Worm (Caenorhabditis elegans) whole organism, young adult: ENCODE data around the gene eif-3.F.

Experiments
- B0336.3 ChIP-seq: fragments of 200-800 bp; sonication (Bioruptor generic); IDR thresholded peaks from 2 replicates; pipeline ENCODE4 v1.3.6; 2022; ENCODE audit warnings: missing genetic modification characterization, missing compliant biosample characterization
- C06A6.2 ChIP-seq: fragments of 200-800 bp; sonication (Bioruptor generic); conservative IDR thresholded peaks from 2 replicates; pipeline ENCODE4 v1.3.6; 2022; ENCODE audit warnings: missing genetic modification characterization, missing compliant biosample characterization
- D2030.7 ChIP-seq: fragments of 200-800 bp; sonication (Bioruptor generic); IDR thresholded peaks from 2 replicates; pipeline ENCODE4 v1.3.6; 2022; ENCODE audit warnings: missing genetic modification reagents, missing genetic modification characterization, missing compliant biosample characterization
- F37B4.10 ChIP-seq: fragments of 200-800 bp; sonication (Bioruptor generic); IDR thresholded peaks from 2 replicates; pipeline ENCODE4 v1.3.6; 2022; ENCODE audit warnings: missing genetic modification characterization, missing compliant biosample characterization
- F39B2.1 ChIP-seq: fragments of 200-800 bp; sonication (Bioruptor generic); IDR thresholded peaks from 2 replicates; pipeline ENCODE4 v1.3.6; 2022; ENCODE audit warnings: missing genetic modification reagents, missing genetic modification characterization, missing compliant biosample characterization
- F49E8.2 ChIP-seq: sonication (generic microtip); optimal IDR thresholded peaks from 3 replicates; lab custom pipeline; 2017; ENCODE audit warnings: missing genetic modification characterization, mild to moderate bottlenecking, missing compliant biosample characterization, antibody characterized with exemption, moderate library complexity; ENCODE audit not compliant: insufficient read depth
- F55B11.4 ChIP-seq: sonication (generic microtip); optimal IDR thresholded peaks from 2 replicates; lab custom pipeline; 2016; ENCODE audit warnings: missing compliant biosample characterization, missing genetic modification characterization, borderline replicate concordance; ENCODE audit not compliant: insufficient read depth
- F57A8.1 ChIP-seq: fragments of 200-800 bp; sonication (Bioruptor generic); optimal IDR thresholded peaks from 2 replicates; lab custom pipeline; 2018; ENCODE audit warnings: mild to moderate bottlenecking, missing genetic modification characterization, moderate library complexity, missing compliant biosample characterization
- T26A5.8 ChIP-seq: sonication (generic microtip); optimal IDR thresholded peaks from 2 replicates; lab custom pipeline; 2016; ENCODE audit warnings: missing genetic modification characterization, missing compliant biosample characterization
- Y79H2A.3 ChIP-seq: fragments of 200-800 bp; sonication (Bioruptor generic); conservative IDR thresholded peaks from 2 replicates; pipeline ENCODE4 v1.3.6; 2022; ENCODE audit warnings: missing genetic modification reagents, missing genetic modification characterization, missing compliant biosample characterization
- aptf-2 ChIP-seq: fragments of 200-800 bp; sonication (Bioruptor generic); conservative IDR thresholded peaks from 2 replicates; pipeline ENCODE4 v1.3.6; 2022; ENCODE audit warnings: missing genetic modification reagents, missing genetic modification characterization, missing compliant biosample characterization
- cebp-2 ChIP-seq: fragments of 200-800 bp; sonication (Bioruptor generic); IDR thresholded peaks from 2 replicates; pipeline ENCODE4 v1.3.6; 2022; ENCODE audit warnings: missing genetic modification characterization, missing compliant biosample characterization
- ceh-100 ChIP-seq: fragments of 200-800 bp; sonication (Bioruptor generic); IDR thresholded peaks from 2 replicates; pipeline ENCODE4 v1.3.6; 2022; ENCODE audit warnings: missing genetic modification reagents, missing genetic modification characterization, missing compliant biosample characterization
- ceh-27 ChIP-seq: fragments of 200-800 bp; sonication (Bioruptor generic); optimal IDR thresholded peaks from 2 replicates; lab custom pipeline; 2018; ENCODE audit warnings: mild to moderate bottlenecking, missing genetic modification characterization, moderate library complexity, missing compliant biosample characterization
- ceh-91 ChIP-seq: fragments of 200-800 bp; sonication (Bioruptor generic); IDR thresholded peaks from 2 replicates; pipeline ENCODE4 v1.3.6; 2022; ENCODE audit warnings: missing genetic modification reagents, missing genetic modification characterization, missing compliant biosample characterization
- dox-1 ChIP-seq: fragments of 200-800 bp; sonication (Bioruptor generic); IDR thresholded peaks from 2 replicates; pipeline ENCODE4 v1.3.6; 2022; ENCODE audit warnings: missing genetic modification reagents, missing genetic modification characterization, missing compliant biosample characterization
- dpl-1 ChIP-seq: fragments of 150-350 bp; optimal IDR thresholded peaks from 2 replicates; lab custom pipeline; 2014; ENCODE audit warnings: missing biosample characterization, missing genetic modification reagents, missing genetic modification characterization
- efl-1 ChIP-seq: fragments of 150-350 bp; optimal IDR thresholded peaks from 2 replicates; lab custom pipeline; 2014; ENCODE audit warnings: missing biosample characterization, missing genetic modification reagents, missing genetic modification characterization
- ets-4 ChIP-seq: fragments of 200-800 bp; sonication (Bioruptor generic); optimal IDR thresholded peaks from 2 replicates; lab custom pipeline; 2018; ENCODE audit warnings: mild to moderate bottlenecking, missing genetic modification characterization, missing compliant biosample characterization
- gei-17 ChIP-seq: fragments of 200-800 bp; sonication (Bioruptor generic); optimal IDR thresholded peaks from 2 replicates; lab custom pipeline; 2018; ENCODE audit warnings: mild to moderate bottlenecking, missing genetic modification characterization, missing compliant biosample characterization
- hlh-12 ChIP-seq: sonication (generic microtip); optimal IDR thresholded peaks from 2 replicates; lab custom pipeline; 2016; ENCODE audit warnings: missing genetic modification characterization, missing compliant biosample characterization
- hmg-20 ChIP-seq: fragments of 200-800 bp; sonication (Bioruptor generic); IDR thresholded peaks from 2 replicates; pipeline ENCODE4 v1.3.6; 2022; ENCODE audit warnings: missing genetic modification reagents, missing genetic modification characterization, missing compliant biosample characterization
- lag-1 ChIP-seq: fragments of 200-800 bp; sonication (Bioruptor generic); IDR thresholded peaks from 2 replicates; pipeline ENCODE4 v1.3.6; 2022; ENCODE audit warnings: missing genetic modification reagents, missing genetic modification characterization, missing compliant biosample characterization
- lin-35 ChIP-seq, 3 experiments: fragments of 150-350 bp in 2 of 3; sonication (generic microtip) in 1 of 3; optimal IDR thresholded peaks; 2 replicates each; lab custom pipeline; 2014 to 2018; ENCODE audit warnings: missing biosample characterization in 3 of 3, missing genetic modification characterization in 3 of 3, missing genetic modification reagents in 3 of 3
- lin-40 ChIP-seq: sonication (generic microtip); optimal IDR thresholded peaks from 2 replicates; lab custom pipeline; 2016; ENCODE audit warnings: missing genetic modification characterization, mild to moderate bottlenecking, missing compliant biosample characterization, missing genotype, missing genetic modification reagents
- lin-54 ChIP-seq: fragments of 200-800 bp; sonication (Bioruptor generic); optimal IDR thresholded peaks from 2 replicates; lab custom pipeline; 2018; ENCODE audit warnings: mild to moderate bottlenecking, missing genetic modification characterization, missing compliant biosample characterization
- lsl-1 ChIP-seq: fragments of 200-800 bp; sonication (Bioruptor generic); optimal IDR thresholded peaks from 2 replicates; lab custom pipeline; 2018; ENCODE audit warnings: mild to moderate bottlenecking, missing genetic modification characterization, moderate library complexity, missing compliant biosample characterization
- lsy-27 ChIP-seq: sonication (generic microtip); optimal IDR thresholded peaks from 2 replicates; lab custom pipeline; 2017; ENCODE audit warnings: missing genetic modification characterization, mild to moderate bottlenecking, missing compliant biosample characterization, antibody characterized with exemption, missing genotype, borderline replicate concordance; ENCODE audit not compliant: insufficient read depth
- madf-3 ChIP-seq: fragments of 200-800 bp; sonication (Bioruptor generic); IDR thresholded peaks from 2 replicates; pipeline ENCODE4 v1.3.6; 2022; ENCODE audit warnings: missing genetic modification reagents, missing genetic modification characterization, missing compliant biosample characterization
- madf-6 ChIP-seq: fragments of 200-800 bp; sonication (Bioruptor generic); IDR thresholded peaks from 2 replicates; pipeline ENCODE4 v1.3.6; 2022; ENCODE audit warnings: missing genetic modification reagents, missing genetic modification characterization, missing compliant biosample characterization
- madf-8 ChIP-seq: fragments of 200-800 bp; sonication (Bioruptor generic); conservative IDR thresholded peaks from 2 replicates; pipeline ENCODE4 v1.3.6; 2022; ENCODE audit warnings: missing genetic modification reagents, missing genetic modification characterization, missing compliant biosample characterization
- mcd-1 ChIP-seq: fragments of 200-800 bp; sonication (Bioruptor generic); IDR thresholded peaks from 2 replicates; pipeline ENCODE4 v1.3.6; 2022; ENCODE audit warnings: missing genetic modification reagents, missing genetic modification characterization, missing compliant biosample characterization
- mxl-1 ChIP-seq: sonication (generic microtip); optimal IDR thresholded peaks from 2 replicates; lab custom pipeline; 2016; ENCODE audit warnings: missing genetic modification characterization, missing compliant biosample characterization
- nfyb-1 ChIP-seq: fragments of 200-800 bp; sonication (Bioruptor generic); IDR thresholded peaks from 2 replicates; pipeline ENCODE4 v1.3.6; 2022; ENCODE audit warnings: missing genetic modification reagents, missing genetic modification characterization, missing compliant biosample characterization
- nhr-120 ChIP-seq: fragments of 200-800 bp; sonication (Bioruptor generic); IDR thresholded peaks from 2 replicates; pipeline ENCODE4 v1.3.6; 2022; ENCODE audit warnings: missing genetic modification characterization, missing compliant biosample characterization
- nhr-179 ChIP-seq: sonication (generic microtip); optimal IDR thresholded peaks from 2 replicates; lab custom pipeline; 2016; ENCODE audit warnings: mild to moderate bottlenecking, missing genetic modification characterization, missing compliant biosample characterization
- nhr-80 ChIP-seq: sonication (generic microtip); optimal IDR thresholded peaks from 2 replicates; lab custom pipeline; 2016; ENCODE audit warnings: missing genetic modification characterization, missing compliant biosample characterization
- pbrm-1 ChIP-seq: fragments of 200-800 bp; sonication (Bioruptor generic); IDR thresholded peaks from 2 replicates; pipeline ENCODE4 v1.3.6; 2022; ENCODE audit warnings: missing genetic modification reagents, missing genetic modification characterization, missing compliant biosample characterization
- pha-4 ChIP-seq: fragments of 150-350 bp; sonication (generic microtip); optimal IDR thresholded peaks from 2 replicates; lab custom pipeline; 2014; ENCODE audit warnings: missing biosample characterization, missing genetic modification reagents, missing genetic modification characterization
- rpc-1 ChIP-seq, 2 experiments: fragments of 150-350 bp in 1 of 2; sonication (generic microtip) in 1 of 2; optimal IDR thresholded peaks; 2 replicates each; lab custom pipeline; 2014 to 2018; ENCODE audit warnings: missing biosample characterization in 1 of 2, missing genetic modification characterization in 1 of 2, missing genetic modification reagents in 1 of 2, missing genotype in 1 of 2
- snpc-1.3 ChIP-seq: sonication (generic microtip); optimal IDR thresholded peaks from 2 replicates; lab custom pipeline; 2017; ENCODE audit warnings: missing genetic modification characterization, mild to moderate bottlenecking, missing compliant biosample characterization, antibody characterized with exemption, moderate library complexity, missing genotype, missing genetic modification reagents; ENCODE audit not compliant: insufficient read depth
- tbp1 ChIP-seq: fragments of 200-800 bp; sonication (Bioruptor generic); optimal IDR thresholded peaks from 2 replicates; lab custom pipeline; 2018; ENCODE audit warnings: mild to moderate bottlenecking, missing genetic modification characterization, missing compliant biosample characterization
- tbx-9 ChIP-seq: sonication (generic microtip); optimal IDR thresholded peaks from 2 replicates; lab custom pipeline; 2016; ENCODE audit warnings: borderline replicate concordance, missing genetic modification characterization, inconsistent platforms, missing compliant biosample characterization
- xnd-1 ChIP-seq: sonication (generic microtip); optimal IDR thresholded peaks from 2 replicates; lab custom pipeline; 2016; ENCODE audit warnings: missing genotype, missing genetic modification reagents, missing genetic modification characterization, missing compliant biosample characterization
- zfh-2 ChIP-seq: fragments of 200-800 bp; sonication (Bioruptor generic); conservative IDR thresholded peaks from 2 replicates; pipeline ENCODE4 v1.3.6; 2022; ENCODE audit warnings: missing genetic modification reagents, missing genetic modification characterization, missing compliant biosample characterization
- ztf-18 ChIP-seq: sonication (generic microtip); optimal IDR thresholded peaks from 2 replicates; lab custom pipeline; 2016; ENCODE audit warnings: missing genotype, mild to moderate bottlenecking, missing genetic modification characterization, missing compliant biosample characterization
- ztf-6 ChIP-seq: fragments of 200-800 bp; sonication (Bioruptor generic); IDR thresholded peaks from 2 replicates; pipeline ENCODE4 v1.3.6; 2022; ENCODE audit warnings: missing genetic modification reagents, missing genetic modification characterization, missing compliant biosample characterization

The eif-3.F gene

ce11 chrII:9282787-9283186 is 48.7 kb upstream of the eif-3.F start (continued):
- TF ChIP-seq lin-35 (GFP tag; optimal IDR thresholded peaks at IDR 0.05; lab: Kevin White, UChicago) = peak in 1 of 3 experiments; percentile 82
- peak; percentile 91 for TF ChIP-seq nfyb-1 (GFP tag; lab: Robert Waterston, UW)
- no peak for TF ChIP-seq hlh-12
- TF ChIP-seq mxl-1 = no peak
- no peak for TF ChIP-seq Y79H2A.3 (GFP tag; lab: Robert Waterston, UW)
- peak; percentile 66 for TF ChIP-seq C06A6.2 (GFP tag; lab: Robert Waterston, UW)
- TF ChIP-seq T26A5.8 (tag; lab: Kevin White, UChicago) = no peak
- TF ChIP-seq tbx-9 = no peak
- no peak for TF ChIP-seq F55B11.4
- peak; percentile 63 for TF ChIP-seq tbp1 (GFP tag; lab: Kevin White, UChicago)
- TF ChIP-seq zfh-2 (GFP tag; lab: Robert Waterston, UW) = peak; percentile 94
- no peak for TF ChIP-seq lsl-1 (GFP tag; lab: Kevin White, UChicago)
- TF ChIP-seq aptf-2 (GFP tag; lab: Robert Waterston, UW) = no peak
- TF ChIP-seq cebp-2 = peak; percentile 78; the same call in 1 of the 2 replicates
- peak; percentile 89 for TF ChIP-seq dox-1 (GFP tag; lab: Robert Waterston, UW)
- TF ChIP-seq ceh-27 = peak; percentile 81
- peak; percentile 17; the same call in 1 of the 2 replicates for TF ChIP-seq madf-6 (GFP tag; lab: Robert Waterston, UW)
- TF ChIP-seq lin-40 (tag; lab: Kevin White, UChicago) = peak; percentile 87
- TF ChIP-seq dpl-1 (GFP tag; lab: Kevin White, UChicago) = no peak
- TF ChIP-seq nhr-120 (GFP tag; lab: Robert Waterston, UW) = no peak
- no peak for TF ChIP-seq pha-4 (tag; lab: Kevin White, UChicago)
- peak; percentile 84; the same call in 1 of the 2 replicates for TF ChIP-seq B0336.3 (GFP tag; lab: Robert Waterston, UW)
- TF ChIP-seq xnd-1 (tag; lab: Kevin White, UChicago) = no peak
- TF ChIP-seq snpc-1.3 (tag; lab: Kevin White, UChicago) = peak; percentile 12
- peak; percentile 66 for TF ChIP-seq mcd-1 (GFP tag; lab: Robert Waterston, UW)
- TF ChIP-seq pbrm-1 (GFP tag; lab: Robert Waterston, UW) = peak; percentile 70; the same call in 1 of the 2 replicates
- TF ChIP-seq F37B4.10 (GFP tag; lab: Robert Waterston, UW) = no peak
- no peak for TF ChIP-seq efl-1
- TF ChIP-seq nhr-179 (tag; lab: Kevin White, UChicago) = no peak
- TF ChIP-seq madf-3 (GFP tag; lab: Robert Waterston, UW) = no peak
- TF ChIP-seq ceh-91 (GFP tag; lab: Robert Waterston, UW) = no peak
- TF ChIP-seq gei-17 = peak; percentile 42
- TF ChIP-seq hmg-20 (GFP tag; lab: Robert Waterston, UW) = no peak
- TF ChIP-seq nhr-80 (tag; lab: Kevin White, UChicago) = peak; percentile 98
- TF ChIP-seq F57A8.1 (GFP tag; lab: Kevin White, UChicago) = no peak
- no peak for TF ChIP-seq lag-1 (GFP tag; lab: Robert Waterston, UW)
- peak; percentile 85 for TF ChIP-seq ets-4
- TF ChIP-seq F39B2.1 (GFP tag; lab: Robert Waterston, UW) = no peak
- no peak for TF ChIP-seq madf-8 (GFP tag; lab: Robert Waterston, UW)
- TF ChIP-seq F49E8.2 (tag; lab: Kevin White, UChicago) = no peak
- peak; percentile 64 for TF ChIP-seq ztf-18 (tag; lab: Kevin White, UChicago)
- no peak for TF ChIP-seq rpc-1 (optimal IDR thresholded peaks at IDR 0.05; lab: Kevin White, UChicago)
- no peak for TF ChIP-seq rpc-1 (tag; optimal IDR thresholded peaks at IDR 0.05; lab: Kevin White, UChicago)
- TF ChIP-seq lin-54 (GFP tag; lab: Kevin White, UChicago) = peak; percentile 67
- TF ChIP-seq ceh-100 (GFP tag; lab: Robert Waterston, UW) = no peak
- TF ChIP-seq lsy-27 (tag; lab: Kevin White, UChicago) = no peak
- no peak for TF ChIP-seq D2030.7 (GFP tag; lab: Robert Waterston, UW)
- 0 out of 2 replicates have a peak, but pooled peaks have one; percentile 39 for TF ChIP-seq ztf-6 (GFP tag; lab: Robert Waterston, UW)
